Fruit fly (Drosophila melanogaster): ENCODE data around the gene MESK4.

DNA sequence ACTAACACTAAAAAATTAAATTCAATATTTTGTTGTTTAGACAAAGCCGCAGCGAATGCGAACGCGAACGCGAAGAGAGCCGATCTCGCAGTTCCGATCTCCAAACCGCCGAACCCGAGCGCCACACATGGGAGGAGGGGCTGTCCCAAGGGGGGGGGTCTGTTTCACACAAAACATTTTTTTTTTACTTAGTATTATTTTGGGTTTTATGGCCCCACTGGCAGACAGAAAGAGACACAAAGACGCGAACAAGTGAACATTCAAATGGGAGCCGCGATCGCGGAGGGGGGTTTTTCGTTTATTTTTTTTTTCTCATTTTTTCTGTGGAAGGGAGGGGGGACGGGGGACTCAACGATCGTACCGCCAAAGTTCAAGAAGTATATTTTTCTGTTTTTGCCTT lies 44.3 kb upstream of the MESK4 start:
- TF ChIP-seq CG5204 (GFP tag; optimal IDR thresholded peaks at IDR 0.05), result no peak
- TF ChIP-seq CG33017 (tag; optimal IDR thresholded peaks at IDR 0.05), result no peak
- TF ChIP-seq cic (GFP tag; optimal IDR thresholded peaks at IDR 0.05), result no peak
- TF ChIP-seq CG11617 (GFP tag; optimal IDR thresholded peaks at IDR 0.05), result no peak
- TF ChIP-seq Crg-1 (GFP tag; optimal IDR thresholded peaks at IDR 0.05), result no peak
- no peak for TF ChIP-seq CG1620 (GFP tag; optimal IDR thresholded peaks at IDR 0.05)
- no peak for TF ChIP-seq tj (GFP tag; optimal IDR thresholded peaks at IDR 0.05)
- TF ChIP-seq Clk (GFP tag; optimal IDR thresholded peaks at IDR 0.05), result no peak
- no peak for TF ChIP-seq CG7101 (tag; optimal IDR thresholded peaks at IDR 0.05)
- no peak for TF ChIP-seq CG12768 (GFP tag; optimal IDR thresholded peaks at IDR 0.05)

All from whole organism, adult.